Worm (Caenorhabditis elegans) whole organism, midembryonic: Measurements from ENCODE around the gene ndg-4.

Experiments
- flt-1 ChIP-seq: fragments of 200-800 bp; sonication (Bioruptor generic); IDR thresholded peaks from 2 replicates; pipeline ENCODE4 v1.3.6; 2022; ENCODE audit warnings: missing genetic modification characterization, missing compliant biosample characterization
- tab-1 ChIP-seq: fragments of 200-800 bp; sonication (Bioruptor generic); IDR thresholded peaks from 2 replicates; pipeline ENCODE4 v1.3.6; 2022; ENCODE audit warnings: missing genetic modification characterization, missing compliant biosample characterization
- ztf-23 ChIP-seq: fragments of 200-800 bp; sonication (Bioruptor generic); IDR thresholded peaks from 2 replicates; pipeline ENCODE4 v1.3.6; 2022; ENCODE audit warnings: missing genetic modification reagents, missing genetic modification characterization, missing compliant biosample characterization
- ztf-29 ChIP-seq: fragments of 200-800 bp; sonication (Bioruptor generic); IDR thresholded peaks from 2 replicates; pipeline ENCODE4 v1.3.6; 2022; ENCODE audit warnings: missing genetic modification reagents, missing genetic modification characterization, missing compliant biosample characterization

DNA sequence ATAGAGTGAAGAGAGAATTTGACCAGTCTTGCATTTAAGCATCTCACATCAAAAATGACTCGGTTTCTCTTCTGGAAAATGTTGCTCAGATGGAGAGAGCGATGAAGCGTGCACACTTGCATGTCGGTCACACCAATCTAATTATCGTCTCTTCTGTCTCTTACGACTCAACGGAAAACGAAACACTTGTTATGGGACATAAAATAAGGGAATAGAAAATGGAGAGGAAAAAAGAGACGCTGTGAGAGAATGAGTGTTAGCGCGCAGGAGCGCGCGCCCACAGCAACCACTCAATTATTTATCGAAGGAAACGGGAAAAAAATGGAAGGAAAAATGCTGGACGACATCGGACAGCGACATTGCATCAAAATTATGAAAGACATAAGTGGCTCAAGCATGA, 38.5 kb upstream of the ndg-4 start:
- TF ChIP-seq tab-1 (GFP tag; lab: Robert Waterston, UW) (no peak), ztf-29 (GFP tag; lab: Robert Waterston, UW) (no peak), ztf-23 (no peak), flt-1 (no peak)
